Worm (Caenorhabditis elegans) whole organism, early embryonic: ENCODE data around the gene str-7.

ENCODE experiments used
- B0310.2 ChIP-seq: sonication (generic microtip); optimal IDR thresholded peaks from 2 replicates; lab custom pipeline; 2016; ENCODE audit warnings: mild to moderate bottlenecking, missing genetic modification characterization, missing compliant biosample characterization
- F13C5.2 ChIP-seq: sonication (generic microtip); optimal IDR thresholded peaks from 2 replicates; lab custom pipeline; 2017; ENCODE audit warnings: mild to moderate bottlenecking, missing genetic modification characterization, inconsistent platforms, missing compliant biosample characterization
- aly-1 ChIP-seq: sonication (generic microtip); optimal IDR thresholded peaks from 2 replicates; lab custom pipeline; 2016; ENCODE audit warnings: missing genetic modification characterization, missing compliant biosample characterization
- ama-1 ChIP-seq: fragments of 150-350 bp; optimal IDR thresholded peaks from 2 replicates; lab custom pipeline; 2014
- ceh-13 ChIP-seq: fragments of 200-800 bp; sonication (Bioruptor generic); optimal IDR thresholded peaks from 2 replicates; lab custom pipeline; 2018; ENCODE audit warnings: mild to moderate bottlenecking, missing genetic modification characterization, missing compliant biosample characterization
- ceh-36 ChIP-seq: sonication (generic microtip); optimal IDR thresholded peaks from 2 replicates; lab custom pipeline; 2016; ENCODE audit warnings: missing genetic modification characterization, inconsistent platforms, missing compliant biosample characterization
- ets-7 ChIP-seq: sonication (generic microtip); optimal IDR thresholded peaks from 2 replicates; lab custom pipeline; 2016; ENCODE audit warnings: missing genotype, missing genetic modification characterization, missing compliant biosample characterization
- flt-1 ChIP-seq: fragments of 200-800 bp; sonication (Bioruptor generic); IDR thresholded peaks from 2 replicates; pipeline ENCODE4 v1.3.6; 2022; ENCODE audit warnings: missing genetic modification characterization, missing compliant biosample characterization
- hmbx-1 ChIP-seq: sonication (generic microtip); optimal IDR thresholded peaks from 2 replicates; lab custom pipeline; 2016; ENCODE audit warnings: mild to moderate bottlenecking, missing genetic modification characterization, missing compliant biosample characterization
- hmg-4 ChIP-seq: fragments of 200-800 bp; sonication (Bioruptor generic); optimal IDR thresholded peaks from 2 replicates; lab custom pipeline; 2018; ENCODE audit warnings: mild to moderate bottlenecking, missing genetic modification characterization, missing compliant biosample characterization
- hnd-1 ChIP-seq: sonication (generic microtip); optimal IDR thresholded peaks from 2 replicates; lab custom pipeline; 2016; ENCODE audit warnings: missing genetic modification characterization, missing compliant biosample characterization
- pes-1 ChIP-seq: fragments of 200-800 bp; sonication (Bioruptor generic); IDR thresholded peaks from 2 replicates; pipeline ENCODE4 v1.3.6; 2022; ENCODE audit warnings: missing genetic modification reagents, missing genetic modification characterization, missing compliant biosample characterization
- scrt-1 ChIP-seq: fragments of 200-800 bp; sonication (Bioruptor generic); IDR thresholded peaks from 2 replicates; pipeline ENCODE4 v1.3.6; 2022; ENCODE audit warnings: missing genetic modification characterization, missing compliant biosample characterization
- sea-1 ChIP-seq: fragments of 200-800 bp; sonication (Bioruptor generic); conservative IDR thresholded peaks from 2 replicates; pipeline ENCODE4 v1.3.6; 2022; ENCODE audit warnings: missing genetic modification characterization, missing compliant biosample characterization
- tbx-11 ChIP-seq: fragments of 200-800 bp; sonication (Bioruptor generic); IDR thresholded peaks from 2 replicates; pipeline ENCODE4 v1.3.6; 2022; ENCODE audit warnings: missing genetic modification characterization, missing compliant biosample characterization
- tbx-37 ChIP-seq: fragments of 200-800 bp; sonication (Bioruptor generic); conservative IDR thresholded peaks from 2 replicates; pipeline ENCODE4 v1.3.6; 2022; ENCODE audit warnings: missing genetic modification reagents, missing genetic modification characterization, missing compliant biosample characterization
- tra-4 ChIP-seq: sonication (generic microtip); optimal IDR thresholded peaks from 2 replicates; lab custom pipeline; 2017; ENCODE audit warnings: missing genetic modification characterization, missing compliant biosample characterization

str-7 gene

DNA sequence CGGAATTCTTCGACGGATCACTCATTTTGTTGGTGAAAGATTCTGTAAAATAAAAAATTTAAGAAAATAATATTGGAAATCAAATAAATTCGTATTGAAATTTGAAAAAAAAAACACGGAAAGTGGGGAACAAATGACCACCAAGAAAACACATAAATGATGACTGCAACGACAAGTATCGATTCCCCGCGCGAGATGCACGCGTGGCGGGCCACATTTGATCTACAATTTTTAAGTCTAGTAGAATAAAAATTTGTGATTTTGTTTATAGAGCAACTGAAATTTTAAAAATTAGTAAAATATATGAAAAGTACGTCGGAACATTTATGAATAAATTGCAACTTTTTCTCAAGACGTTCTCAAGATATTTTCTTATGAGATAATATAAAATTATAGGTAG, 44.3 kb downstream of the str-7 start, which contains the start of gene F14H3.4:
TSS of gene F14H3.4 (minus strand) at position 42 of the 400 bp plus-strand sequence.
- TF ChIP-seq hnd-1 (no peak), B0310.2 (tag; lab: Kevin White, UChicago) (no peak), tbx-37 (no peak), flt-1 (no peak), ets-7 (tag; lab: Kevin White, UChicago) (no peak), ama-1 (lab: Kevin White, UChicago) (no peak), hmbx-1 (no peak), hmg-4 (GFP tag; lab: Kevin White, UChicago) (no peak), F13C5.2 (tag; lab: Kevin White, UChicago) (no peak), ceh-36 (tag; lab: Kevin White, UChicago) (no peak), scrt-1 (GFP tag; lab: Robert Waterston, UW) (no peak), tra-4 (tag; lab: Kevin White, UChicago) (no peak), pes-1 (GFP tag; lab: Robert Waterston, UW) (no peak), tbx-11 (GFP tag; lab: Robert Waterston, UW) (no peak), aly-1 (no peak), sea-1 (GFP tag; lab: Robert Waterston, UW) (no peak), ceh-13 (GFP tag; lab: Kevin White, UChicago) (no peak)

DNA sequence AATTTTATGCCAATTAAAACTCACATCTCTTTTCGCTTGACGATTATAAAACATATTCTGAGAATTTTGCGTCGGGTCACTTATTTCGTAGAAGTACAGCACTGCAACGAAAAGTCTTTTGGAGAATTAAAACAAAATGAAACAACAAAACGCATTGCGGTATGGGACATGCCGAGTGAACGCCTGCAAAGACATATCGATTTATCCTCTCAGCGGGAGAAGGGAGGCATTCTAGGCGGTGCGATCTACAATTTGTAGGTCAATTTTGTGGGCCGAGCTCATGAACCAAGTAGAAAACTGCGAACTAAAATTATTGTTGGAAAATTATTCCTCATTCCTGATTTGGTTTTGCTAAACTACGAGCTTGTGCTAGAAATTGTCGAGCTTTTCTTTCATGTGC, 46.0 kb downstream of the str-7 start, which contains the start of gene F14H3.3:
TSS of gene F14H3.3 (minus strand) at position 101 of the 400 bp plus-strand sequence.
- TF ChIP-seq ets-7 (tag; lab: Kevin White, UChicago) (no peak), tbx-37 (no peak), tbx-11 (GFP tag; lab: Robert Waterston, UW) (no peak), ceh-36 (tag; lab: Kevin White, UChicago) (no peak), B0310.2 (tag; lab: Kevin White, UChicago) (no peak), tra-4 (tag; lab: Kevin White, UChicago) (no peak), pes-1 (GFP tag; lab: Robert Waterston, UW) (no peak), sea-1 (GFP tag; lab: Robert Waterston, UW) (no peak), hnd-1 (no peak), hmbx-1 (no peak), flt-1 (no peak), ama-1 (lab: Kevin White, UChicago) (no peak), hmg-4 (GFP tag; lab: Kevin White, UChicago) (no peak), ceh-13 (GFP tag; lab: Kevin White, UChicago) (no peak)

ce11 chrV:16049177-16049576, 50.2 kb downstream of the str-7 start, which contains the start of gene best-12:
best-12 (plus strand) TSS chrV:16049477.
- TF ChIP-seq ceh-13 (GFP tag; lab: Kevin White, UChicago) (no peak), scrt-1 (GFP tag; lab: Robert Waterston, UW) (no peak), tra-4 (tag; lab: Kevin White, UChicago) (no peak), hmbx-1 (no peak), tbx-37 (no peak), flt-1 (no peak), F13C5.2 (tag; lab: Kevin White, UChicago) (no peak)
